Fruit fly (Drosophila melanogaster): ENCODE results near the gene GATAd.

The GATAd gene

dm6 chr2L:10387869-10388726, 54.6 kb downstream of the GATAd start, which contains the start of gene da (continued):
- TF ChIP-seq CG34422 (GFP tag; IDR thresholded peaks at IDR 0.05) (peak; percentile 57; the same call in 2 of the 3 replicates), pb (GFP tag; optimal IDR thresholded peaks at IDR 0.05) (no peak), ase (GFP tag; IDR thresholded peaks at IDR 0.05) (peak; percentile 42; the same call in 1 of the 3 replicates), emc (GFP tag; optimal IDR thresholded peaks at IDR 0.05) (peak; percentile 20), tap (tag; optimal IDR thresholded peaks at IDR 0.05) (peak; percentile 60), Fer3 (tag; optimal IDR thresholded peaks at IDR 0.05) (peak; percentile 65), ems (GFP tag; optimal IDR thresholded peaks at IDR 0.05) (peak; percentile 46), Sox102F (GFP tag; optimal IDR thresholded peaks at IDR 0.05) (no peak), Gug (GFP tag; IDR thresholded peaks at IDR 0.05) (peak; percentile 62; the same call in 3 of the 4 replicates), CG11093 (GFP tag; IDR thresholded peaks at IDR 0.05) (no peak), amos (GFP tag; IDR thresholded peaks at IDR 0.05; ENCODE audit: partially characterized antibody) (peak; percentile 66; the same call in 1 of the 2 replicates), Adf1 (GFP tag; IDR thresholded peaks at IDR 0.05) (no peak), CG10274 (GFP tag; optimal IDR thresholded peaks at IDR 0.05) (no peak), CG15601 (tag; optimal IDR thresholded peaks at IDR 0.05) (peak; percentile 48), chinmo (GFP tag; IDR thresholded peaks at IDR 0.05; ENCODE audit: partially characterized antibody) (0 out of 4 replicates have a peak, but pooled peaks have one; percentile 52), CG6689 (GFP tag; IDR thresholded peaks at IDR 0.05) (peak; percentile 64), dati (GFP tag; IDR thresholded peaks at IDR 0.05) (no peak), CG18764 (GFP tag; optimal IDR thresholded peaks at IDR 0.05) (peak; percentile 33), sima (GFP tag; optimal IDR thresholded peaks at IDR 0.05) (no peak), Dad (GFP tag; optimal IDR thresholded peaks at IDR 0.05) (peak; percentile 45), CG11723 (GFP tag; optimal IDR thresholded peaks at IDR 0.05) (peak; percentile 77), fd102C (GFP tag; optimal IDR thresholded peaks at IDR 0.05) (no peak), al (GFP tag; IDR thresholded peaks at IDR 0.05) (peak; percentile 45), phol (tag; optimal IDR thresholded peaks at IDR 0.05) (peak; percentile 100), CG30431 (GFP tag; optimal IDR thresholded peaks at IDR 0.05) (no peak), scrt (GFP tag; optimal IDR thresholded peaks at IDR 0.05) (peak; percentile 10), slp2 (GFP tag; optimal IDR thresholded peaks at IDR 0.05) (peak; percentile 36), CG14014 (GFP tag; IDR thresholded peaks at IDR 0.05) (peak; percentile 64; the same call in 1 of the 2 replicates), Ssrp (tag; optimal IDR thresholded peaks at IDR 0.05) (peak; percentile 58), CG11696 (GFP tag; IDR thresholded peaks at IDR 0.05) (no peak), Dek (tag; optimal IDR thresholded peaks at IDR 0.05) (peak; percentile 65), tx (GFP tag; optimal IDR thresholded peaks at IDR 0.05) (peak; percentile 44), nerfin-1 (tag; optimal IDR thresholded peaks at IDR 0.05) (peak; percentile 31), CHES-1-like (GFP tag; optimal IDR thresholded peaks at IDR 0.05) (peak; percentile 60), bbx (GFP tag; IDR thresholded peaks at IDR 0.05; ENCODE audit: partially characterized antibody) (peak; percentile 60), CG13424 (tag; optimal IDR thresholded peaks at IDR 0.05) (peak; percentile 64), Usf (GFP tag; optimal IDR thresholded peaks at IDR 0.05) (no peak), Hmr (GFP tag; optimal IDR thresholded peaks at IDR 0.05) (peak; percentile 63), grau (tag; optimal IDR thresholded peaks at IDR 0.05) (peak; percentile 69), CG13296 (GFP tag; optimal IDR thresholded peaks at IDR 0.05) (peak; percentile 16), ssp (GFP tag; IDR thresholded peaks at IDR 0.05) (peak; percentile 98), CG16815 (GFP tag; optimal IDR thresholded peaks at IDR 0.05) (peak; percentile 19), CG14441 (GFP tag; IDR thresholded peaks at IDR 0.05) (peak; percentile 59), chm (GFP tag; IDR thresholded peaks at IDR 0.05) (peak; percentile 55), CG4282 (GFP tag; optimal IDR thresholded peaks at IDR 0.05) (peak; percentile 46), nom (GFP tag; optimal IDR thresholded peaks at IDR 0.05) (peak; percentile 15), shn (GFP tag; optimal IDR thresholded peaks at IDR 0.05) (peak; percentile 7), CG2678 (tag; optimal IDR thresholded peaks at IDR 0.05) (peak; percentile 63), Ptx1 (GFP tag; IDR thresholded peaks at IDR 0.05) (peak; percentile 54)

All from whole organism, embryonic.